Worm (Caenorhabditis elegans) whole organism, L4 larva: ENCODE results near the gene sptl-2.

Experiments
- F10B5.3 ChIP-seq: sonication (generic microtip); optimal IDR thresholded peaks from 2 replicates; lab custom pipeline; 2016; ENCODE audit warnings: mild to moderate bottlenecking, missing genetic modification characterization, missing compliant biosample characterization
- F26F4.8 ChIP-seq: fragments of 200-800 bp; sonication (Bioruptor generic); conservative IDR thresholded peaks from 2 replicates; pipeline ENCODE4 v1.3.6; 2022; ENCODE audit warnings: missing genetic modification characterization, missing compliant biosample characterization
- F44E2.7 ChIP-seq: fragments of 200-800 bp; sonication (Bioruptor generic); IDR thresholded peaks from 2 replicates; pipeline ENCODE4 v2.1.2; 2022; ENCODE audit warnings: missing genetic modification characterization, missing compliant biosample characterization
- F49E8.2 ChIP-seq: sonication (generic microtip); optimal IDR thresholded peaks from 2 replicates; lab custom pipeline; 2016; ENCODE audit warnings: missing compliant biosample characterization, mild to moderate bottlenecking, missing genetic modification characterization, borderline replicate concordance
- R02D3.7 ChIP-seq: fragments of 150-350 bp; sonication (generic microtip); optimal IDR thresholded peaks from 3 replicates; lab custom pipeline; 2014; ENCODE audit warnings: missing biosample characterization, missing genetic modification characterization
- T26A8.4 ChIP-seq: fragments of 200-800 bp; sonication (Bioruptor generic); IDR thresholded peaks from 2 replicates; pipeline ENCODE4 v1.3.6; 2022; ENCODE audit warnings: missing genetic modification characterization, missing compliant biosample characterization
- Y75B8A.6 ChIP-seq: fragments of 200-800 bp; sonication (Bioruptor generic); IDR thresholded peaks from 2 replicates; pipeline ENCODE4 v1.3.6; 2022; ENCODE audit warnings: missing genetic modification reagents, missing genetic modification characterization, missing compliant biosample characterization
- ama-1 ChIP-seq: fragments of 150-350 bp; optimal IDR thresholded peaks from 2 replicates; lab custom pipeline; 2014; ENCODE audit warnings: inconsistent platforms, mixed read lengths
- attf-4 ChIP-seq: sonication (generic microtip); optimal IDR thresholded peaks from 3 replicates; lab custom pipeline; 2017; ENCODE audit warnings: missing biosample characterization, missing genetic modification characterization
- ceh-44 ChIP-seq: fragments of 200-800 bp; sonication (Bioruptor generic); IDR thresholded peaks from 2 replicates; pipeline ENCODE4 v1.3.6; 2022; ENCODE audit warnings: missing genetic modification reagents, missing genetic modification characterization, missing compliant biosample characterization
- ceh-82 ChIP-seq: sonication (generic microtip); optimal IDR thresholded peaks from 2 replicates; lab custom pipeline; 2017; ENCODE audit warnings: missing biosample characterization, missing genetic modification characterization
- ces-1 ChIP-seq: fragments of 150-350 bp; sonication (generic microtip); optimal IDR thresholded peaks from 4 replicates; lab custom pipeline; 2014; ENCODE audit warnings: missing biosample characterization, missing genetic modification reagents, missing genetic modification characterization
- daf-12 ChIP-seq: fragments of 150-350 bp; optimal IDR thresholded peaks from 2 replicates; lab custom pipeline; 2014; ENCODE audit warnings: missing biosample characterization, missing genetic modification reagents, missing genetic modification characterization
- daf-16 ChIP-seq, 3 experiments: sonication (generic microtip); optimal IDR thresholded peaks; 2 replicates each; lab custom pipeline; 2016 to 2017; ENCODE audit warnings: missing genetic modification characterization in 3 of 3, missing genetic modification reagents in 3 of 3, mild to moderate bottlenecking in 2 of 3, missing compliant biosample characterization in 2 of 3, missing biosample characterization in 1 of 3, moderate library complexity in 1 of 3
- dpl-1 ChIP-seq: fragments of 150-350 bp; optimal IDR thresholded peaks from 2 replicates; lab custom pipeline; 2014; ENCODE audit warnings: missing biosample characterization, missing genetic modification reagents, missing genetic modification characterization
- dve-1 ChIP-seq: sonication (generic microtip); optimal IDR thresholded peaks from 2 replicates; lab custom pipeline; 2017; ENCODE audit warnings: antibody characterized with exemption, mild to moderate bottlenecking, missing genetic modification characterization, missing compliant biosample characterization; ENCODE audit not compliant: insufficient read depth
- egl-27 ChIP-seq: sonication (generic microtip); optimal IDR thresholded peaks from 3 replicates; lab custom pipeline; 2017; ENCODE audit warnings: missing biosample characterization, missing genetic modification reagents, missing genetic modification characterization
- egl-43 ChIP-seq: fragments of 200-800 bp; sonication (Bioruptor generic); IDR thresholded peaks from 2 replicates; pipeline ENCODE4 v1.3.6; 2022; ENCODE audit warnings: missing genetic modification reagents, missing genetic modification characterization, missing compliant biosample characterization
- fkh-10 ChIP-seq: fragments of 150-350 bp; optimal IDR thresholded peaks from 2 replicates; lab custom pipeline; 2014; ENCODE audit warnings: missing biosample characterization, missing genetic modification reagents, missing genetic modification characterization
- gei-8 ChIP-seq: fragments of 200-800 bp; sonication (Bioruptor generic); optimal IDR thresholded peaks from 2 replicates; lab custom pipeline; 2018; ENCODE audit warnings: mild to moderate bottlenecking, missing genetic modification characterization, missing compliant biosample characterization
- hif-1 ChIP-seq, 2 experiments: sonication (generic microtip); optimal IDR thresholded peaks; 2 replicates each; lab custom pipeline; 2016 to 2017; ENCODE audit warnings: missing compliant biosample characterization in 2 of 2, missing genetic modification characterization in 2 of 2, missing genetic modification reagents in 2 of 2, missing genotype in 2 of 2, mild to moderate bottlenecking in 1 of 2
- hlh-11 ChIP-seq: fragments of 200-800 bp; sonication (Bioruptor generic); optimal IDR thresholded peaks from 2 replicates; lab custom pipeline; 2018; ENCODE audit warnings: mild to moderate bottlenecking, missing genetic modification characterization, missing compliant biosample characterization
- hlh-30 ChIP-seq: sonication (generic microtip); optimal IDR thresholded peaks from 2 replicates; lab custom pipeline; 2017; ENCODE audit warnings: antibody characterized with exemption, mild to moderate bottlenecking, missing genetic modification characterization, missing compliant biosample characterization; ENCODE audit not compliant: insufficient read depth
- hmg-1.1 ChIP-seq: fragments of 200-800 bp; sonication (Bioruptor generic); IDR thresholded peaks from 2 replicates; pipeline ENCODE4 v1.3.6; 2022; ENCODE audit warnings: missing genetic modification reagents, missing genetic modification characterization, missing compliant biosample characterization
- lin-13 ChIP-seq: fragments of 150-350 bp; optimal IDR thresholded peaks from 2 replicates; lab custom pipeline; 2014; ENCODE audit warnings: missing biosample characterization, missing genetic modification reagents, missing genetic modification characterization
- lin-38 ChIP-seq: fragments of 200-800 bp; sonication (Bioruptor generic); IDR thresholded peaks from 2 replicates; pipeline ENCODE4 v1.3.6; 2022; ENCODE audit warnings: missing genetic modification reagents, missing genetic modification characterization, missing compliant biosample characterization
- lin-39 ChIP-seq: fragments of 150-350 bp; optimal IDR thresholded peaks from 2 replicates; lab custom pipeline; 2014; ENCODE audit warnings: missing biosample characterization, missing genetic modification reagents, missing genetic modification characterization
- lir-3 ChIP-seq: sonication (generic microtip); optimal IDR thresholded peaks from 2 replicates; lab custom pipeline; 2016; ENCODE audit warnings: mild to moderate bottlenecking, missing genetic modification characterization, missing compliant biosample characterization
- madf-5 ChIP-seq, 2 experiments: fragments of 200-800 bp; sonication (Bioruptor generic); IDR thresholded peaks; 2 replicates each; pipeline ENCODE4 v1.3.6; 2022; ENCODE audit warnings: missing compliant biosample characterization in 2 of 2, missing genetic modification characterization in 2 of 2
- mdl-1 ChIP-seq, 2 experiments: fragments of 150-350 bp in 1 of 2; sonication (generic microtip) in 1 of 2; optimal IDR thresholded peaks; 2 replicates each; lab custom pipeline; 2014 to 2017; ENCODE audit warnings: missing biosample characterization in 2 of 2, missing genetic modification characterization in 2 of 2
- mes-2 ChIP-seq: sonication (generic microtip); optimal IDR thresholded peaks from 2 replicates; lab custom pipeline; 2016; ENCODE audit warnings: missing genotype, mild to moderate bottlenecking, missing genetic modification characterization, missing compliant biosample characterization; ENCODE audit not compliant: poor library complexity, severe bottlenecking
- mxl-2 ChIP-seq: fragments of 200-800 bp; sonication (Bioruptor generic); conservative IDR thresholded peaks from 2 replicates; pipeline ENCODE4 v1.3.6; 2022; ENCODE audit warnings: missing genetic modification reagents, missing genetic modification characterization, missing compliant biosample characterization
- mxl-3 ChIP-seq: fragments of 200-800 bp; sonication (Bioruptor generic); optimal IDR thresholded peaks from 2 replicates; lab custom pipeline; 2018; ENCODE audit warnings: mild to moderate bottlenecking, missing genetic modification characterization, missing compliant biosample characterization
- nhr-10 ChIP-seq: fragments of 150-350 bp; optimal IDR thresholded peaks from 2 replicates; lab custom pipeline; 2014; ENCODE audit warnings: missing biosample characterization, missing genetic modification characterization
- nhr-42 ChIP-seq: fragments of 200-800 bp; sonication (Bioruptor generic); IDR thresholded peaks from 2 replicates; pipeline ENCODE4 v1.3.6; 2022; ENCODE audit warnings: missing genetic modification characterization, missing compliant biosample characterization
- nhr-48 ChIP-seq: sonication (generic microtip); optimal IDR thresholded peaks from 2 replicates; lab custom pipeline; 2016; ENCODE audit warnings: mild to moderate bottlenecking, missing genetic modification characterization, missing compliant biosample characterization
- nhr-76 ChIP-seq: fragments of 150-350 bp; optimal IDR thresholded peaks from 2 replicates; lab custom pipeline; 2014; ENCODE audit warnings: missing biosample characterization, missing genetic modification characterization
- saeg-2 ChIP-seq: fragments of 200-800 bp; sonication (Bioruptor generic); IDR thresholded peaks from 2 replicates; pipeline ENCODE4 v1.3.6; 2022; ENCODE audit warnings: missing genetic modification reagents, missing genetic modification characterization, missing compliant biosample characterization
- snpc-4 ChIP-seq: fragments of 150-350 bp; optimal IDR thresholded peaks from 2 replicates; lab custom pipeline; 2014; ENCODE audit warnings: missing biosample characterization, missing genetic modification characterization
- spr-1 ChIP-seq: sonication (generic microtip); optimal IDR thresholded peaks from 2 replicates; lab custom pipeline; 2016; ENCODE audit warnings: mild to moderate bottlenecking, missing genetic modification characterization, missing compliant biosample characterization
- spr-3 ChIP-seq: fragments of 200-800 bp; sonication (Bioruptor generic); optimal IDR thresholded peaks from 2 replicates; lab custom pipeline; 2018; ENCODE audit warnings: mild to moderate bottlenecking, missing genetic modification characterization, missing compliant biosample characterization
- tag-97 ChIP-seq: fragments of 200-800 bp; sonication (Bioruptor generic); IDR thresholded peaks from 2 replicates; pipeline ENCODE4 v1.3.6; 2022; ENCODE audit warnings: missing genetic modification characterization, missing compliant biosample characterization
- tra-1 ChIP-seq: fragments of 200-800 bp; sonication (Bioruptor generic); IDR thresholded peaks from 2 replicates; pipeline ENCODE4 v1.3.6; 2022; ENCODE audit warnings: missing genetic modification reagents, missing genetic modification characterization, missing compliant biosample characterization
- unc-130 ChIP-seq: sonication (generic microtip); optimal IDR thresholded peaks from 2 replicates; lab custom pipeline; 2016; ENCODE audit warnings: missing genetic modification reagents, missing genetic modification characterization, missing compliant biosample characterization
- unc-39 ChIP-seq: sonication (generic microtip); optimal IDR thresholded peaks from 2 replicates; lab custom pipeline; 2017; ENCODE audit warnings: missing biosample characterization, missing genetic modification characterization
- vab-7 ChIP-seq: fragments of 200-800 bp; sonication (Bioruptor generic); IDR thresholded peaks from 2 replicates; pipeline ENCODE4 v1.3.6; 2022; ENCODE audit warnings: missing genetic modification reagents, missing genetic modification characterization, missing compliant biosample characterization
- zag-1 ChIP-seq: fragments of 150-350 bp; optimal IDR thresholded peaks from 2 replicates; lab custom pipeline; 2014; ENCODE audit warnings: missing biosample characterization, missing genetic modification characterization
- zfp-2 ChIP-seq: sonication (generic microtip); optimal IDR thresholded peaks from 2 replicates; lab custom pipeline; 2016; ENCODE audit warnings: mild to moderate bottlenecking, missing genetic modification characterization, missing compliant biosample characterization
- zfp-3 ChIP-seq: fragments of 200-800 bp; sonication (Bioruptor generic); conservative IDR thresholded peaks from 2 replicates; pipeline ENCODE4 v1.3.6; 2022; ENCODE audit warnings: missing genetic modification reagents, missing genetic modification characterization, missing compliant biosample characterization
- ztf-7 ChIP-seq: fragments of 150-350 bp; optimal IDR thresholded peaks from 2 replicates; lab custom pipeline; 2014; ENCODE audit warnings: missing biosample characterization, missing genetic modification characterization

sptl-2 gene

ce11 chrV:7977701-7978461 lies 39.1 kb upstream of the sptl-2 start, which contains the start of gene let-413 (continued):
- no peak for TF ChIP-seq vab-7 (GFP tag; lab: Robert Waterston, UW)
- TF ChIP-seq snpc-4 (tag; lab: Kevin White, UChicago) = no peak
- TF ChIP-seq mes-2 (tag; lab: Kevin White, UChicago) = peak; percentile 52
- TF ChIP-seq ceh-82 (tag; lab: Kevin White, UChicago) = no peak
- TF ChIP-seq F26F4.8 (GFP tag; lab: Robert Waterston, UW) = no peak
- TF ChIP-seq ces-1 = no peak
- TF ChIP-seq mxl-3 = peak; percentile 37
- no peak for TF ChIP-seq unc-39 (tag; lab: Kevin White, UChicago)
- TF ChIP-seq F49E8.2 (tag; lab: Kevin White, UChicago) = no peak
- TF ChIP-seq T26A8.4 (GFP tag; lab: Robert Waterston, UW) = no peak
- no peak for TF ChIP-seq dpl-1 (GFP tag; lab: Kevin White, UChicago)
- TF ChIP-seq lir-3 (tag; lab: Kevin White, UChicago) = no peak
- no peak for TF ChIP-seq lin-39 (tag; lab: Kevin White, UChicago)
- no peak for TF ChIP-seq egl-27
- no peak for TF ChIP-seq nhr-48 (tag; lab: Kevin White, UChicago)
- TF ChIP-seq spr-3 = no peak
- TF ChIP-seq hlh-11 (tag; lab: Kevin White, UChicago) = peak; percentile 44
- no peak for TF ChIP-seq zag-1 (tag; lab: Kevin White, UChicago)
- no peak for TF ChIP-seq zfp-3 (GFP tag; lab: Robert Waterston, UW)
- no peak for TF ChIP-seq attf-4
- no peak for TF ChIP-seq spr-1
- no peak for TF ChIP-seq ceh-44
- TF ChIP-seq madf-5 (GFP tag; IDR thresholded peaks at IDR 0.05; lab: Robert Waterston, UW) = no peak
- no peak for TF ChIP-seq gei-8
- no peak for TF ChIP-seq R02D3.7 (tag; lab: Kevin White, UChicago)
- TF ChIP-seq mdl-1 (tag; optimal IDR thresholded peaks at IDR 0.05; lab: Kevin White, UChicago) = no peak
- TF ChIP-seq tra-1 (GFP tag; lab: Robert Waterston, UW) = no peak
- no peak for TF ChIP-seq ama-1
- no peak for TF ChIP-seq zfp-2
- TF ChIP-seq hlh-30 = peak; percentile 8
- no peak for TF ChIP-seq lin-38 (GFP tag; lab: Robert Waterston, UW)
- no peak for TF ChIP-seq hmg-1.1 (GFP tag; lab: Robert Waterston, UW)
- TF ChIP-seq ztf-7 (tag; lab: Kevin White, UChicago) = no peak
- peak; percentile 16 for TF ChIP-seq fkh-10 (GFP tag; lab: Kevin White, UChicago)
- no peak for TF ChIP-seq mxl-2
- TF ChIP-seq lin-13 (GFP tag; lab: Kevin White, UChicago) = no peak
- peak; percentile 58 for TF ChIP-seq dve-1 (tag; lab: Kevin White, UChicago)
- no peak for TF ChIP-seq saeg-2 (GFP tag; lab: Robert Waterston, UW)
- TF ChIP-seq F44E2.7 (GFP tag; lab: Robert Waterston, UW) = no peak
- TF ChIP-seq nhr-76 (tag; lab: Kevin White, UChicago) = no peak
- no peak for TF ChIP-seq F10B5.3 (tag; lab: Kevin White, UChicago)
- TF ChIP-seq unc-130 (GFP tag; lab: Kevin White, UChicago) = no peak
- TF ChIP-seq tag-97 = no peak
- TF ChIP-seq Y75B8A.6 = no peak
- no peak for TF ChIP-seq hif-1 (tag; optimal IDR thresholded peaks at IDR 0.05; lab: Kevin White, UChicago)
- TF ChIP-seq egl-43 = no peak
- no peak for TF ChIP-seq daf-16 (GFP tag; optimal IDR thresholded peaks at IDR 0.05; lab: Kevin White, UChicago)
- peak; percentile 39 for TF ChIP-seq daf-16 (tag; optimal IDR thresholded peaks at IDR 0.05; lab: Kevin White, UChicago)
- no peak for TF ChIP-seq nhr-10 (tag; lab: Kevin White, UChicago)
- no peak for TF ChIP-seq nhr-42 (GFP tag; lab: Robert Waterston, UW)
- no peak for TF ChIP-seq daf-12 (tag; lab: Kevin White, UChicago)
